Worm (Caenorhabditis elegans) whole organism, L3 larva: ENCODE measurements around the gene zzz-1.

Experiments
- daf-12 ChIP-seq: fragments of 150-350 bp; optimal IDR thresholded peaks from 2 replicates; lab custom pipeline; 2014; ENCODE audit warnings: missing biosample characterization, missing genetic modification reagents, missing genetic modification characterization
- fos-1 ChIP-seq: fragments of 150-350 bp; optimal IDR thresholded peaks from 2 replicates; lab custom pipeline; 2014; ENCODE audit warnings: missing biosample characterization, missing genetic modification characterization
- nhr-43 ChIP-seq: sonication (generic microtip); optimal IDR thresholded peaks from 2 replicates; lab custom pipeline; 2016; ENCODE audit warnings: mild to moderate bottlenecking, missing genetic modification characterization, missing compliant biosample characterization; ENCODE audit not compliant: poor library complexity, severe bottlenecking

ce11 chrV:10865599-10865998, 43.4 kb downstream of the zzz-1 start, which contains the start of gene saeg-1:
- TF ChIP-seq nhr-43 (no peak), daf-12 (no peak), fos-1 (tag; lab: Kevin White, UChicago) (no peak)
